Worm (Caenorhabditis elegans): Measurements from ENCODE around the gene C49F5.5.

Gene C49F5.5

ce11 chrX:12017908-12018479, 32.0 kb downstream of the C49F5.5 start, which contains the start of the genes nmat-1 and ucr-2.1 (continued):
- TF ChIP-seq aha-1 (tag; optimal IDR thresholded peaks at IDR 0.05) (peak; percentile 8), lir-3 (tag; optimal IDR thresholded peaks at IDR 0.05; ENCODE audit: poor library complexity) (peak; percentile 78), ceh-82 (tag; optimal IDR thresholded peaks at IDR 0.05) (peak; percentile 23 to 71 (median 30)), lin-15B (tag; optimal IDR thresholded peaks at IDR 0.05) (peak; percentile 76), F16B12.6 (tag; optimal IDR thresholded peaks at IDR 0.05) (peak; percentile 19), nhr-85 (tag) (peak; percentile 90), xbp-1 (tag; optimal IDR thresholded peaks at IDR 0.05) (peak; percentile 87), nhr-76 (tag; optimal IDR thresholded peaks at IDR 0.05) (no peak), vab-15 (tag; optimal IDR thresholded peaks at IDR 0.05) (peak; percentile 50), C04F5.9 (tag; optimal IDR thresholded peaks at IDR 0.05) (peak; percentile 39), tbx-2 (tag; optimal IDR thresholded peaks at IDR 0.05) (peak; percentile 76), nhr-47 (tag; optimal IDR thresholded peaks at IDR 0.05) (peak; percentile 81), skn-1 (tag; optimal IDR thresholded peaks at IDR 0.05) (peak; percentile 74), ztf-11 (tag; optimal IDR thresholded peaks at IDR 0.05) (peak in 1 of 2 experiments; percentile 38), fkh-8 (tag; optimal IDR thresholded peaks at IDR 0.05) (peak; percentile 73), snu-23 (GFP tag; optimal IDR thresholded peaks at IDR 0.05) (peak; percentile 91), nhr-90 (tag; optimal IDR thresholded peaks at IDR 0.05; ENCODE audit: poor library complexity) (peak; percentile 89), snpc-4 (tag; optimal IDR thresholded peaks at IDR 0.05) (peak; percentile 21), pqm-1 (tag; optimal IDR thresholded peaks at IDR 0.05) (no peak), elt-3 (tag; optimal IDR thresholded peaks at IDR 0.05) (peak in 3 of 6 experiments; percentile 24 to 79 (median 40)), fos-1 (tag; optimal IDR thresholded peaks at IDR 0.05) (peak; percentile 19), ceh-8 (GFP tag; optimal IDR thresholded peaks at IDR 0.05) (peak; percentile 27), elt-2 (tag; optimal IDR thresholded peaks at IDR 0.05) (peak; percentile 81), nhr-20 (tag; optimal IDR thresholded peaks at IDR 0.05) (peak; percentile 93), tlp-1 (tag; optimal IDR thresholded peaks at IDR 0.05) (no peak), ceh-88 (GFP tag; IDR thresholded peaks at IDR 0.05) (no peak), irx-1 (tag; optimal IDR thresholded peaks at IDR 0.05) (peak; percentile 57), mdl-1 (tag; optimal IDR thresholded peaks at IDR 0.05) (peak in 1 of 2 experiments; percentile 87), sptf-1 (tag; optimal IDR thresholded peaks at IDR 0.05) (no peak), rnt-1 (tag; optimal IDR thresholded peaks at IDR 0.05) (peak; percentile 87), egl-13 (tag; optimal IDR thresholded peaks at IDR 0.05) (peak; percentile 68), hlh-17 (GFP tag; optimal IDR thresholded peaks at IDR 0.05; ENCODE audit: borderline replicate concordance) (no peak), swsn-7 (tag; optimal IDR thresholded peaks at IDR 0.05) (peak; percentile 80), nhr-77 (tag; optimal IDR thresholded peaks at IDR 0.05) (peak; percentile 62), efl-1 (optimal IDR thresholded peaks at IDR 0.05) (peak; percentile 54 to 58), efl-1 (GFP tag; optimal IDR thresholded peaks at IDR 0.05 in 1 of 2) (peak in 1 of 2 experiments; percentile 45), fkh-10 (GFP tag; optimal IDR thresholded peaks at IDR 0.05) (no peak), ztf-4 (tag; optimal IDR thresholded peaks at IDR 0.05) (peak; percentile 44), zag-1 (tag; optimal IDR thresholded peaks at IDR 0.05) (no peak), pax-3 (tag; optimal IDR thresholded peaks at IDR 0.05) (no peak), dsc-1 (tag; optimal IDR thresholded peaks at IDR 0.05) (peak; percentile 64)

- TF ChIP-seq pqm-1 (tag; optimal IDR thresholded peaks at IDR 0.05) = no peak
- no peak for TF ChIP-seq mab-9 (GFP tag; IDR thresholded peaks at IDR 0.05)
- no peak for TF ChIP-seq unc-62 (GFP tag; optimal IDR thresholded peaks at IDR 0.05)
- TF ChIP-seq ces-1 (GFP tag; optimal IDR thresholded peaks at IDR 0.05) = no peak
- TF ChIP-seq skn-1 (tag; optimal IDR thresholded peaks at IDR 0.05) = no peak
- no peak for TF ChIP-seq alr-1 (tag; optimal IDR thresholded peaks at IDR 0.05; ENCODE audit: borderline replicate concordance)
- no peak for TF ChIP-seq zip-4 (GFP tag; optimal IDR thresholded peaks at IDR 0.05)
- peak; percentile 58 for TF ChIP-seq lin-14 (GFP tag; optimal IDR thresholded peaks at IDR 0.05)
- no peak for TF ChIP-seq efl-3 (GFP tag; optimal IDR thresholded peaks at IDR 0.05)
- no peak for TF ChIP-seq egl-27 (tag; optimal IDR thresholded peaks at IDR 0.05)
- no peak for TF ChIP-seq mep-1 (tag; optimal IDR thresholded peaks at IDR 0.05)
- TF ChIP-seq jun-1 (tag; optimal IDR thresholded peaks at IDR 0.05) = no peak
- TF ChIP-seq grh-1 (GFP tag; IDR thresholded peaks at IDR 0.05) = no peak
- no peak for TF ChIP-seq C16A3.4 (tag; optimal IDR thresholded peaks at IDR 0.05)
- TF ChIP-seq nhr-84 (tag; optimal IDR thresholded peaks at IDR 0.05) = no peak
These were observed 35.5 kb downstream of the C49F5.5 start for ce11 chrX:12021446-12021845.

All from whole organism, L1 larva.